Worm (Caenorhabditis elegans): ENCODE measurements around the gene dlc-4.
"Not testable (repeated sequence)": the region's sequence is repeated elsewhere in the genome, so short reads cannot be mapped to it uniquely, and the experiment has no call there.

ce11 chrIV:16480888-16481287, 37.8 kb downstream of the dlc-4 start, which contains the start of gene Y51H4A.938:
- TF ChIP-seq ceh-9 (tag; optimal IDR thresholded peaks at IDR 0.05); pha-2 (tag; optimal IDR thresholded peaks at IDR 0.05); dmd-4 (tag; optimal IDR thresholded peaks at IDR 0.05; ENCODE audit: borderline replicate concordance); ets-4 (tag; optimal IDR thresholded peaks at IDR 0.05); pax-1 (tag; optimal IDR thresholded peaks at IDR 0.05); fkh-10 (GFP tag; optimal IDR thresholded peaks at IDR 0.05); tbx-2 (tag; optimal IDR thresholded peaks at IDR 0.05); ama-1 (optimal IDR thresholded peaks at IDR 0.05); ttx-3 (tag; optimal IDR thresholded peaks at IDR 0.05); npax-4 (tag; optimal IDR thresholded peaks at IDR 0.05); F13H6.1 (tag; optimal IDR thresholded peaks at IDR 0.05): not testable (repeated sequence)

All from whole organism, late embryonic.